Worm (Caenorhabditis elegans): Measurements from ENCODE around the gene K08E3.2.

DNA sequence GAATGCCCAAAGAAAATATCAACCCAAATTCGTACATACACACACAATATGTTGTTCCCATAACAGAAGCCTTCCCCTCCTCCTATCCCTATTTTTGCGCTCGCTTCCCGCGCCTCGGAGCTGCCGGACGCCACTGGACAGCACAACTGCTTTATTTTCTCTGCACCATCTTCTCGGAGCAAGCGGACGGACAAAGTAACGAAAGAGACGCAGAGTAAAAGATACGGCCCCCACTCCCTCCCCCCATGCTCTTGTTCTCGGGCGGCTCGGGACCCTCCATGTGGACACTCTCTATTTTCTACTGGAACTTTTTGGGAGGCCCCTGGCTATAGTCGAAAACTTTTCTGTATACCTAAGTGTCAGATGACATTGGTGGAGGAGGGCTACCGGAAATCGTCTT is 50.7 kb downstream of the K08E3.2 start:
- TF ChIP-seq nhr-11 (tag; optimal IDR thresholded peaks at IDR 0.05) (no peak), elt-1 (tag; optimal IDR thresholded peaks at IDR 0.05) (no peak), daf-12 (tag; optimal IDR thresholded peaks at IDR 0.05) (no peak), elt-3 (tag; optimal IDR thresholded peaks at IDR 0.05) (no peak), R02D3.7 (tag; optimal IDR thresholded peaks at IDR 0.05) (no peak), lin-15B (tag; optimal IDR thresholded peaks at IDR 0.05) (peak; percentile 22)

Data from whole organism, L3 larva.